Fruit fly (Drosophila melanogaster) whole organism, wandering third instar larva: Measurements from ENCODE around the gene PGRP-SD.

Source experiments
- Abd-B ChIP-seq: fragments of >200 bp; optimal IDR thresholded peaks from 2 replicates; lab custom pipeline; 2017; ENCODE audit warnings: missing biosample characterization, missing genetic modification characterization
- Dfd ChIP-seq: fragments of >200 bp; optimal IDR thresholded peaks from 2 replicates; lab custom pipeline; 2017; ENCODE audit warnings: missing biosample characterization, missing genetic modification characterization
- Mio ChIP-seq: sonication (Bioruptor generic); optimal IDR thresholded peaks from 2 replicates; lab custom pipeline; 2016; ENCODE audit warnings: missing biosample characterization, missing genetic modification characterization
- OdsH ChIP-seq: fragments of 200-800 bp; sonication (Bioruptor generic); optimal IDR thresholded peaks from 2 replicates; lab custom pipeline; 2016; ENCODE audit warnings: missing biosample characterization, mild to moderate bottlenecking, missing genetic modification characterization
- Vsx2 ChIP-seq: fragments of 200-300, 225-300 bp; sonication (Bioruptor generic); optimal IDR thresholded peaks from 2 replicates; lab custom pipeline; 2018; ENCODE audit warnings: missing biosample characterization, missing genetic modification characterization; ENCODE audit not compliant: partially characterized antibody
- h ChIP-seq: fragments of 200-800 bp; sonication (Bioruptor generic); optimal IDR thresholded peaks from 3 replicates; lab custom pipeline; 2016; ENCODE audit warnings: missing biosample characterization, mild to moderate bottlenecking, missing genetic modification characterization
- psq ChIP-seq: fragments of 200-800 bp; sonication (Bioruptor generic); optimal IDR thresholded peaks from 3 replicates; lab custom pipeline; 2017; ENCODE audit warnings: missing biosample characterization, mild to moderate bottlenecking, missing genetic modification characterization, moderate library complexity
- rgr ChIP-seq: fragments of 200-800 bp; sonication (Bioruptor generic); optimal IDR thresholded peaks from 3 replicates; lab custom pipeline; 2016; ENCODE audit warnings: missing biosample characterization, mild to moderate bottlenecking, missing genetic modification characterization
- tai ChIP-seq: sonication (Bioruptor generic); optimal IDR thresholded peaks from 2 replicates; lab custom pipeline; 2016; ENCODE audit warnings: missing biosample characterization, missing genetic modification characterization

- TF ChIP-seq Abd-B = no peak
- no peak for TF ChIP-seq rgr (GFP tag; lab: Kevin White, UChicago)
- no peak for TF ChIP-seq Mio
- TF ChIP-seq Dfd (GFP tag; lab: Kevin White, UChicago) = no peak
- no peak for TF ChIP-seq Vsx2 (GFP tag; lab: Kevin White, UChicago)
- TF ChIP-seq tai (GFP tag; lab: Kevin White, UChicago) = no peak
- no peak for TF ChIP-seq OdsH
- no peak for TF ChIP-seq psq (GFP tag; lab: Kevin White, UChicago)
- no peak for TF ChIP-seq h (GFP tag; lab: Kevin White, UChicago)
Measured at dm6 chr3L:7695554-7695953, 44.6 kb downstream of the PGRP-SD start, which contains the start of gene CG44195.
